Worm (Caenorhabditis elegans): Measurements from ENCODE around the gene sri-62.

Gene sri-62

DNA sequence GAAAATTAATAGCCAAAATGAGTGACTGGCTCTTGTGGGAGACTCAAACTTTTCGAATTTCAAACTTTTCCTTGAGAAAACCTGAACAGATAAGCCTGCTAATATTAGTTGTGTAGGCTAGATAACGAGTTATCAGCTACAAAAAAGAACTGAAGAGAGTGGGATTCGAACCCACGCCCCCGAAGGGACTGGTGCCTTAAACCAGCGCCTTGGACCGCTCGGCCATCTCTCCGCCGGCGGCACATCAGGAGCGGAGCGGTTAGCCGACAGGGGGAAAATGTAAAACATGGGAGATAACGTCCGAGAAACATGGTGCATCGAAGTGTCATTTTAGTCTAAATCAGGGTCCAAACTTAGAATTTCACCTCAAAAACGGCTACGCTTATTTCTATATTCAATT lies 37.4 kb upstream of the sri-62 start:
- TF ChIP-seq egl-13 (tag; optimal IDR thresholded peaks at IDR 0.05) (no peak), pax-3 (tag; optimal IDR thresholded peaks at IDR 0.05) (no peak), efl-1 (optimal IDR thresholded peaks at IDR 0.05) (no peak), efl-1 (GFP tag; optimal IDR thresholded peaks at IDR 0.05 in 1 of 2) (peak in 1 of 2 experiments; percentile 24), dpl-1 (GFP tag; optimal IDR thresholded peaks at IDR 0.05) (no peak), rnt-1 (tag; optimal IDR thresholded peaks at IDR 0.05) (peak; percentile 0), lin-13 (GFP tag; optimal IDR thresholded peaks at IDR 0.05) (no peak)

- TF ChIP-seq fkh-8 (tag; optimal IDR thresholded peaks at IDR 0.05) (peak; percentile 39), rnt-1 (tag; optimal IDR thresholded peaks at IDR 0.05) (no peak), C34B4.2 (tag; optimal IDR thresholded peaks at IDR 0.05) (no peak), grh-1 (GFP tag; IDR thresholded peaks at IDR 0.05) (no peak), nhr-85 (tag) (no peak), vab-15 (tag; optimal IDR thresholded peaks at IDR 0.05) (no peak), fkh-4 (tag; optimal IDR thresholded peaks at IDR 0.05; ENCODE audit: borderline replicate concordance) (no peak)
Measured at ce11 chrII:2735192-2735591, 36.9 kb upstream of the sri-62 start, which contains the start of gene wdr-31. TSS of gene wdr-31 (minus strand) at chrII:2735292.

ce11 chrII:2734735-2735134 lies 36.5 kb upstream of the sri-62 start:
- TF ChIP-seq nhr-47 (tag; optimal IDR thresholded peaks at IDR 0.05) (peak; percentile 19), ceh-82 (tag; optimal IDR thresholded peaks at IDR 0.05) (peak in 1 of 3 experiments; percentile 61), lsy-2 (tag; optimal IDR thresholded peaks at IDR 0.05) (peak in 1 of 2 experiments; percentile 38), nhr-71 (tag; optimal IDR thresholded peaks at IDR 0.05) (peak; percentile 44), snu-23 (GFP tag; optimal IDR thresholded peaks at IDR 0.05) (peak; percentile 33), ceh-63 (GFP tag; optimal IDR thresholded peaks at IDR 0.05) (no peak), dpl-1 (GFP tag; optimal IDR thresholded peaks at IDR 0.05) (peak in 2 of 3 experiments; percentile 12 to 21), isw-1 (GFP tag; IDR thresholded peaks at IDR 0.05) (no peak), dsc-1 (tag; optimal IDR thresholded peaks at IDR 0.05) (no peak), nhr-84 (tag; optimal IDR thresholded peaks at IDR 0.05) (no peak), pag-3 (tag; optimal IDR thresholded peaks at IDR 0.05; ENCODE audit: borderline replicate concordance, insufficient read depth) (no peak), swsn-7 (tag; optimal IDR thresholded peaks at IDR 0.05) (peak; percentile 7), rnt-1 (tag; optimal IDR thresholded peaks at IDR 0.05) (peak; percentile 51), ztf-11 (tag; optimal IDR thresholded peaks at IDR 0.05) (no peak), lin-14 (GFP tag; optimal IDR thresholded peaks at IDR 0.05) (peak; percentile 88), mef-2 (tag; optimal IDR thresholded peaks at IDR 0.05) (no peak), fkh-8 (tag; optimal IDR thresholded peaks at IDR 0.05) (peak; percentile 5), nhr-85 (tag) (peak; percentile 53), efl-1 (optimal IDR thresholded peaks at IDR 0.05) (peak; percentile 40 to 44), efl-1 (GFP tag; optimal IDR thresholded peaks at IDR 0.05 in 1 of 2) (peak; percentile 0 to 93), lin-35 (GFP tag; optimal IDR thresholded peaks at IDR 0.05) (peak in 1 of 2 experiments; percentile 4), skn-1 (tag; optimal IDR thresholded peaks at IDR 0.05) (no peak), mep-1 (tag; optimal IDR thresholded peaks at IDR 0.05) (peak; percentile 22)

DNA sequence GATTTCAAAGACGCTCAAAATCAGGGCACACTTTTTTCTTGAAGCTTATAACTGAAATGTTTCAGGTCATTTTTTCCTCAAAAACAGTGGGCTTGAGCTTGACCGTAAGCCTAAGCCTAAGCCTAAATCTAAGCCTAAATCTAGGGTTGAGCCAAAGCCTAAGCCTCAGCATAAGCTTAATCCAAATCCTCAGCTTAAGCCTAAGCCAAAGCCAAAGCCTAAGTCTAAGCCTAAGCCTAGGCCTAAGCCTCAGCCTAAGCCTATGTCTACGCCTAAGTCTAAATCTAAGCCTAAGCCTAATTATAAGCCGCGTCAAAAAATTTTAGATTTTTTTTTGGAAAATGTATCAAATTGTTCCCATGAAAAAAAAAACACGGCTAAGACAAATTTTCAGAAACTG lies 36.0 kb upstream of the sri-62 start:
- no peak for TF ChIP-seq F16B12.6 (tag; optimal IDR thresholded peaks at IDR 0.05)
- TF ChIP-seq nhr-237 (tag; optimal IDR thresholded peaks at IDR 0.05): no peak
- TF ChIP-seq hlh-17 (GFP tag; optimal IDR thresholded peaks at IDR 0.05; ENCODE audit: borderline replicate concordance): no peak
- no peak for TF ChIP-seq nhr-77 (tag; optimal IDR thresholded peaks at IDR 0.05)
- no peak for TF ChIP-seq zag-1 (tag; optimal IDR thresholded peaks at IDR 0.05)

- TF ChIP-seq hpl-2 (GFP tag; optimal IDR thresholded peaks at IDR 0.05): no peak
- TF ChIP-seq lin-14 (GFP tag; optimal IDR thresholded peaks at IDR 0.05): peak; percentile 34
- TF ChIP-seq nhr-47 (tag; optimal IDR thresholded peaks at IDR 0.05): no peak
- no peak for TF ChIP-seq nhr-77 (tag; optimal IDR thresholded peaks at IDR 0.05)
- TF ChIP-seq alr-1 (tag; optimal IDR thresholded peaks at IDR 0.05; ENCODE audit: borderline replicate concordance): no peak
- TF ChIP-seq fkh-10 (GFP tag; optimal IDR thresholded peaks at IDR 0.05): peak; percentile 63
- TF ChIP-seq F16B12.6 (tag; optimal IDR thresholded peaks at IDR 0.05): no peak
Measured at ce11 chrII:2730647-2731046, 32.4 kb upstream of the sri-62 start.

Measured in whole organism, L1 larva.